Fruit fly (Drosophila melanogaster): ENCODE data around the gene CG32024.

- TF ChIP-seq br (GFP tag; optimal IDR thresholded peaks at IDR 0.05) (no peak), CrebA (GFP tag; optimal IDR thresholded peaks at IDR 0.05; ENCODE audit: borderline replicate concordance) (no peak), usp (GFP tag; optimal IDR thresholded peaks at IDR 0.05) (no peak), rgr (GFP tag; optimal IDR thresholded peaks at IDR 0.05) (no peak), sv (GFP tag; optimal IDR thresholded peaks at IDR 0.05) (no peak), tai (GFP tag; optimal IDR thresholded peaks at IDR 0.05) (no peak), Hr83 (GFP tag; optimal IDR thresholded peaks at IDR 0.05; ENCODE audit: poor library complexity, severe bottlenecking) (no peak)
Observed at dm6 chr3L:8807113-8807651, at the start of gene CG32024, which contains the start of gene CG13312.
